Fruit fly (Drosophila melanogaster) whole organism, adult: ENCODE data around the gene Irk3.

Source experiments
- CG11617 ChIP-seq: fragments of 200-800 bp; sonication (Bioruptor generic); optimal IDR thresholded peaks from 2 replicates; lab custom pipeline; 2017; ENCODE audit warnings: mild to moderate bottlenecking, missing biosample characterization, missing genetic modification reagents, missing genetic modification characterization
- CG12768 ChIP-seq: fragments of 200-800 bp; sonication (Bioruptor generic); optimal IDR thresholded peaks from 2 replicates; lab custom pipeline; 2017; ENCODE audit warnings: missing biosample characterization, missing genetic modification characterization, mild to moderate bottlenecking, moderate library complexity, missing genetic modification reagents
- CG14711 ChIP-seq: fragments of 200-800 bp; sonication (Bioruptor generic); optimal IDR thresholded peaks from 2 replicates; lab custom pipeline; 2018; ENCODE audit warnings: missing biosample characterization, mild to moderate bottlenecking, missing genetic modification characterization, moderate library complexity
- CG1620 ChIP-seq: fragments of 200-800 bp; sonication (Bioruptor generic); optimal IDR thresholded peaks from 2 replicates; lab custom pipeline; 2016; ENCODE audit warnings: missing biosample characterization, missing genetic modification characterization
- CG33017 ChIP-seq: fragments of 200-800 bp; sonication (Bioruptor generic); optimal IDR thresholded peaks from 2 replicates; lab custom pipeline; 2018; ENCODE audit warnings: missing biosample characterization, mild to moderate bottlenecking, missing genetic modification characterization, moderate library complexity
- CG5204 ChIP-seq: fragments of 200-800 bp; sonication (Bioruptor generic); optimal IDR thresholded peaks from 2 replicates; lab custom pipeline; 2016; ENCODE audit warnings: missing biosample characterization, missing genetic modification characterization
- CG7045 ChIP-seq: fragments of 200-800 bp; sonication (Bioruptor generic); optimal IDR thresholded peaks from 2 replicates; lab custom pipeline; 2017; ENCODE audit warnings: missing biosample characterization, mild to moderate bottlenecking, missing genetic modification characterization
- CG7101 ChIP-seq: fragments of 200-800 bp; sonication (Bioruptor generic); optimal IDR thresholded peaks from 2 replicates; lab custom pipeline; 2018; ENCODE audit warnings: missing biosample characterization, mild to moderate bottlenecking, missing genetic modification characterization, moderate library complexity
- Clk ChIP-seq: fragments of 200-800 bp; sonication (Bioruptor generic); optimal IDR thresholded peaks from 2 replicates; lab custom pipeline; 2017; ENCODE audit warnings: missing biosample characterization, missing genetic modification characterization
- Crg-1 ChIP-seq: fragments of 200-800 bp; sonication (Bioruptor generic); optimal IDR thresholded peaks from 2 replicates; lab custom pipeline; 2016; ENCODE audit warnings: missing biosample characterization, missing genetic modification characterization
- Hr96 ChIP-seq: fragments of 200-800 bp; sonication (Bioruptor generic); optimal IDR thresholded peaks from 2 replicates; lab custom pipeline; 2016; ENCODE audit warnings: missing biosample characterization, missing genetic modification characterization
- Mnt ChIP-seq: fragments of 200-800 bp; sonication (Bioruptor generic); optimal IDR thresholded peaks from 2 replicates; lab custom pipeline; 2016; ENCODE audit warnings: missing biosample characterization, mild to moderate bottlenecking, missing genetic modification characterization
- bab1 ChIP-seq: fragments of 200-800 bp; sonication (Bioruptor generic); optimal IDR thresholded peaks from 3 replicates; lab custom pipeline; 2019; ENCODE audit warnings: missing biosample characterization, mild to moderate bottlenecking, missing genetic modification characterization, moderate library complexity
- cic ChIP-seq: fragments of 200-800 bp; sonication (Bioruptor generic); optimal IDR thresholded peaks from 2 replicates; lab custom pipeline; 2017; ENCODE audit warnings: missing biosample characterization, mild to moderate bottlenecking, missing genetic modification characterization, moderate library complexity
- cnc ChIP-seq, 2 experiments: fragments of >200 bp; optimal IDR thresholded peaks; 2 replicates each; lab custom pipeline; 2017
- kay ChIP-seq: fragments of 200-800 bp; sonication (Bioruptor generic); peaks from one replicate; lab custom pipeline; 2016; ENCODE audit warnings: missing biosample characterization, missing genetic modification characterization, borderline replicate concordance
- ovo ChIP-seq: fragments of 200-800 bp; sonication (Bioruptor generic); optimal IDR thresholded peaks from 2 replicates; lab custom pipeline; 2016; ENCODE audit warnings: missing biosample characterization, missing genetic modification characterization
- pad ChIP-seq: fragments of 200-800 bp; sonication (Bioruptor generic); optimal IDR thresholded peaks from 3 replicates; lab custom pipeline; 2017; ENCODE audit warnings: missing biosample characterization, missing genetic modification characterization, mild to moderate bottlenecking, moderate library complexity, missing genetic modification reagents
- tj ChIP-seq: fragments of 200-800 bp; sonication (Bioruptor generic); optimal IDR thresholded peaks from 3 replicates; lab custom pipeline; 2017; ENCODE audit warnings: missing biosample characterization, mild to moderate bottlenecking, missing genetic modification characterization, moderate library complexity
- toe ChIP-seq: fragments of 200-800 bp; sonication (Bioruptor generic); optimal IDR thresholded peaks from 2 replicates; lab custom pipeline; 2016; ENCODE audit warnings: missing biosample characterization, missing genetic modification characterization

Irk3 gene

dm6 chr2L:18717365-18718011 is 3.9 kb upstream of the Irk3 start:
- TF ChIP-seq CG14711 (tag; lab: Kevin White, UChicago) (no peak), cic (no peak), pad (GFP tag; lab: Kevin White, UChicago) (no peak), toe (no peak), tj (GFP tag; lab: Kevin White, UChicago) (no peak), CG1620 (no peak), ovo (GFP tag; lab: Kevin White, UChicago) (no peak), cnc (optimal IDR thresholded peaks at IDR 0.05; lab: Kevin White, UChicago) (no peak), Hr96 (GFP tag; lab: Kevin White, UChicago) (no peak), Crg-1 (GFP tag; lab: Kevin White, UChicago) (no peak), Clk (GFP tag; lab: Kevin White, UChicago) (no peak), CG7045 (GFP tag; lab: Kevin White, UChicago) (no peak), CG7101 (tag; lab: Kevin White, UChicago) (no peak), Mnt (GFP tag; lab: Kevin White, UChicago) (no peak), bab1 (GFP tag; lab: Kevin White, UChicago) (no peak), CG11617 (no peak)

dm6 chr2L:18714086-18714485 is 538 bp upstream of the Irk3 start:
- no peak for TF ChIP-seq CG11617
- no peak for TF ChIP-seq tj (GFP tag; lab: Kevin White, UChicago)
- no peak for TF ChIP-seq CG7045 (GFP tag; lab: Kevin White, UChicago)
- TF ChIP-seq Mnt (GFP tag; lab: Kevin White, UChicago): no peak
- no peak for TF ChIP-seq CG1620
- no peak for TF ChIP-seq ovo (GFP tag; lab: Kevin White, UChicago)
- no peak for TF ChIP-seq CG33017 (tag; lab: Kevin White, UChicago)
- TF ChIP-seq kay (GFP tag; lab: Kevin White, UChicago): no peak
- TF ChIP-seq CG5204 (GFP tag; lab: Kevin White, UChicago): no peak
- TF ChIP-seq Hr96 (GFP tag; lab: Kevin White, UChicago): no peak
- TF ChIP-seq Crg-1 (GFP tag; lab: Kevin White, UChicago): no peak
- no peak for TF ChIP-seq cnc (optimal IDR thresholded peaks at IDR 0.05; lab: Kevin White, UChicago)
- no peak for TF ChIP-seq pad (GFP tag; lab: Kevin White, UChicago)
- TF ChIP-seq toe: no peak

dm6 chr2L:18708239-18708891 is 5.2 kb downstream of the Irk3 start, which contains the start of the genes Faf2 and Grip71:
Gene Faf2 (minus strand): TSS chr2L:18708688.
Gene Grip71 (plus strand): TSS chr2L:18708846.
- TF ChIP-seq bab1 (GFP tag; lab: Kevin White, UChicago) (peak; percentile 82), CG7101 (tag; lab: Kevin White, UChicago) (peak; percentile 83), Clk (GFP tag; lab: Kevin White, UChicago) (peak; percentile 52), cnc (optimal IDR thresholded peaks at IDR 0.05; lab: Kevin White, UChicago) (no peak), kay (GFP tag; lab: Kevin White, UChicago) (no peak), CG33017 (tag; lab: Kevin White, UChicago) (peak; percentile 76), Crg-1 (GFP tag; lab: Kevin White, UChicago) (peak; percentile 51), Hr96 (GFP tag; lab: Kevin White, UChicago) (peak; percentile 81), Mnt (GFP tag; lab: Kevin White, UChicago) (peak; percentile 61), CG5204 (GFP tag; lab: Kevin White, UChicago) (peak; percentile 83), CG1620 (peak; percentile 86), tj (GFP tag; lab: Kevin White, UChicago) (peak; percentile 47), pad (GFP tag; lab: Kevin White, UChicago) (peak; percentile 55), CG11617 (peak; percentile 71), toe (peak; percentile 91), ovo (GFP tag; lab: Kevin White, UChicago) (peak; percentile 72), CG7045 (GFP tag; lab: Kevin White, UChicago) (peak; percentile 79), cic (no peak), CG14711 (tag; lab: Kevin White, UChicago) (peak; percentile 75), CG12768 (GFP tag; lab: Kevin White, UChicago) (peak; percentile 68)

- peak; percentile 17 for TF ChIP-seq cic
- no peak for TF ChIP-seq kay (GFP tag; lab: Kevin White, UChicago)
Observed at dm6 chr2L:18707844-18708238, 5.7 kb downstream of the Irk3 start.

dm6 chr2L:18705617-18706046 is 7.9 kb downstream of the Irk3 start, which contains the start of gene Jwa:
Gene Jwa (minus strand): TSS chr2L:18705703.
- peak; percentile 63 for TF ChIP-seq pad (GFP tag; lab: Kevin White, UChicago)
- peak; percentile 89 for TF ChIP-seq CG33017 (tag; lab: Kevin White, UChicago)
- TF ChIP-seq Mnt (GFP tag; lab: Kevin White, UChicago): peak; percentile 94
- peak; percentile 72 for TF ChIP-seq CG7045 (GFP tag; lab: Kevin White, UChicago)
- TF ChIP-seq CG7101 (tag; lab: Kevin White, UChicago): peak; percentile 94
- TF ChIP-seq ovo (GFP tag; lab: Kevin White, UChicago): peak; percentile 75
- TF ChIP-seq CG5204 (GFP tag; lab: Kevin White, UChicago): no peak
- TF ChIP-seq bab1 (GFP tag; lab: Kevin White, UChicago): peak; percentile 82
- TF ChIP-seq Crg-1 (GFP tag; lab: Kevin White, UChicago): peak; percentile 93
- TF ChIP-seq CG1620: peak; percentile 94
- peak; percentile 30 for TF ChIP-seq cic
- TF ChIP-seq CG11617: peak; percentile 88
- TF ChIP-seq kay (GFP tag; lab: Kevin White, UChicago): no peak
- TF ChIP-seq Hr96 (GFP tag; lab: Kevin White, UChicago): no peak
- TF ChIP-seq Clk (GFP tag; lab: Kevin White, UChicago): peak; percentile 84
- TF ChIP-seq cnc (optimal IDR thresholded peaks at IDR 0.05; lab: Kevin White, UChicago): no peak
- peak; percentile 71 for TF ChIP-seq CG14711 (tag; lab: Kevin White, UChicago)
- TF ChIP-seq CG12768 (GFP tag; lab: Kevin White, UChicago): peak; percentile 78
- peak; percentile 82 for TF ChIP-seq tj (GFP tag; lab: Kevin White, UChicago)
- peak; percentile 91 for TF ChIP-seq toe
